Worm (Caenorhabditis elegans) whole organism, L3 larva: ENCODE measurements around the gene K10H10.4.
A peak's percentile ranks its signal among the peaks of the same experiment; 100 is the strongest.

ENCODE experiments used
- R02D3.7 ChIP-seq: fragments of 150-350 bp; optimal IDR thresholded peaks from 2 replicates; lab custom pipeline; 2014; ENCODE audit warnings: missing biosample characterization, missing genetic modification characterization
- ZK546.5 ChIP-seq: sonication (generic microtip); optimal IDR thresholded peaks from 2 replicates; lab custom pipeline; 2017; ENCODE audit warnings: missing biosample characterization, missing genetic modification characterization
- aly-2 ChIP-seq: fragments of 150-350 bp; optimal IDR thresholded peaks from 2 replicates; lab custom pipeline; 2014; ENCODE audit warnings: missing biosample characterization, missing genetic modification characterization
- ama-1 ChIP-seq: fragments of 150-350 bp; optimal IDR thresholded peaks from 2 replicates; lab custom pipeline; 2018
- ceh-16 ChIP-seq: sonication (generic microtip); optimal IDR thresholded peaks from 2 replicates; lab custom pipeline; 2017; ENCODE audit warnings: missing biosample characterization, missing genetic modification characterization
- ceh-28 ChIP-seq: fragments of 150-350 bp; optimal IDR thresholded peaks from 2 replicates; lab custom pipeline; 2014; ENCODE audit warnings: missing biosample characterization, missing genetic modification reagents, missing genetic modification characterization
- ceh-82 ChIP-seq: fragments of 150-350 bp; optimal IDR thresholded peaks from 2 replicates; lab custom pipeline; 2014; ENCODE audit warnings: missing biosample characterization, missing genetic modification characterization
- ceh-9 ChIP-seq: sonication (generic microtip); optimal IDR thresholded peaks from 2 replicates; lab custom pipeline; 2018; ENCODE audit warnings: missing biosample characterization, missing genetic modification characterization
- daf-12 ChIP-seq: fragments of 150-350 bp; optimal IDR thresholded peaks from 2 replicates; lab custom pipeline; 2014; ENCODE audit warnings: missing biosample characterization, missing genetic modification reagents, missing genetic modification characterization
- egl-5 ChIP-seq: fragments of 150-350 bp; optimal IDR thresholded peaks from 2 replicates; lab custom pipeline; 2017; ENCODE audit warnings: missing biosample characterization, missing genetic modification reagents, missing genetic modification characterization, inconsistent platforms
- elt-1 ChIP-seq: fragments of 150-350 bp; optimal IDR thresholded peaks from 2 replicates; lab custom pipeline; 2014; ENCODE audit warnings: missing biosample characterization, missing genetic modification characterization
- elt-2 ChIP-seq: sonication (generic microtip); optimal IDR thresholded peaks from 2 replicates; lab custom pipeline; 2016; ENCODE audit warnings: missing genetic modification reagents, mild to moderate bottlenecking, missing genetic modification characterization, missing compliant biosample characterization
- elt-3 ChIP-seq, 3 experiments: fragments of 150-350 bp in 1 of 3; sonication (generic microtip) in 2 of 3; optimal IDR thresholded peaks; 2 replicates in 2 of 3; 4 replicates in 1 of 3; lab custom pipeline; 2014 to 2017; ENCODE audit warnings: missing biosample characterization in 3 of 3, missing genetic modification characterization in 3 of 3
- eor-1 ChIP-seq, 2 experiments: fragments of 150-350 bp; optimal IDR thresholded peaks; 2 replicates each; lab custom pipeline; 2014 to 2018; ENCODE audit warnings: missing biosample characterization in 2 of 2, missing genetic modification characterization in 2 of 2
- fkh-10 ChIP-seq: sonication (generic microtip); optimal IDR thresholded peaks from 2 replicates; lab custom pipeline; 2017; ENCODE audit warnings: missing biosample characterization, missing genetic modification reagents, missing genetic modification characterization
- fos-1 ChIP-seq: fragments of 150-350 bp; optimal IDR thresholded peaks from 2 replicates; lab custom pipeline; 2014; ENCODE audit warnings: missing biosample characterization, missing genetic modification characterization
- hmg-11 ChIP-seq: sonication (generic microtip); optimal IDR thresholded peaks from 2 replicates; lab custom pipeline; 2016; ENCODE audit warnings: missing genetic modification characterization, missing compliant biosample characterization
- lin-15B ChIP-seq: fragments of 150-350 bp; optimal IDR thresholded peaks from 2 replicates; lab custom pipeline; 2014; ENCODE audit warnings: missing biosample characterization, missing genetic modification characterization
- lin-39 ChIP-seq: fragments of 150-350 bp; optimal IDR thresholded peaks from 2 replicates; lab custom pipeline; 2018; ENCODE audit warnings: missing biosample characterization, missing genetic modification reagents, missing genetic modification characterization
- lsy-12 ChIP-seq: sonication (generic microtip); optimal IDR thresholded peaks from 2 replicates; lab custom pipeline; 2016; ENCODE audit warnings: mild to moderate bottlenecking, missing genetic modification characterization, missing compliant biosample characterization
- mdl-1 ChIP-seq: fragments of 150-350 bp; optimal IDR thresholded peaks from 2 replicates; lab custom pipeline; 2014; ENCODE audit warnings: missing biosample characterization, missing genetic modification characterization
- mml-1 ChIP-seq: fragments of 150-350 bp; sonication (generic microtip); optimal IDR thresholded peaks from 3 replicates; lab custom pipeline; 2014; ENCODE audit warnings: missing biosample characterization, missing genetic modification characterization
- nhr-11 ChIP-seq: fragments of 150-350 bp; optimal IDR thresholded peaks from 2 replicates; lab custom pipeline; 2014; ENCODE audit warnings: missing biosample characterization, missing genetic modification characterization
- nhr-23 ChIP-seq: fragments of 150-350 bp; optimal IDR thresholded peaks from 2 replicates; lab custom pipeline; 2014; ENCODE audit warnings: missing biosample characterization, missing genetic modification reagents, missing genetic modification characterization
- nhr-25 ChIP-seq: sonication (generic microtip); optimal IDR thresholded peaks from 2 replicates; lab custom pipeline; 2017; ENCODE audit warnings: missing biosample characterization, missing genetic modification characterization
- nhr-43 ChIP-seq: sonication (generic microtip); optimal IDR thresholded peaks from 2 replicates; lab custom pipeline; 2016; ENCODE audit warnings: mild to moderate bottlenecking, missing genetic modification characterization, missing compliant biosample characterization; ENCODE audit not compliant: poor library complexity, severe bottlenecking
- nhr-67 ChIP-seq: fragments of 150-350 bp; optimal IDR thresholded peaks from 2 replicates; lab custom pipeline; 2014; ENCODE audit warnings: missing biosample characterization, missing genetic modification characterization
- nhr-76 ChIP-seq: fragments of 150-350 bp; sonication (generic microtip); optimal IDR thresholded peaks from 5 replicates; lab custom pipeline; 2014; ENCODE audit warnings: missing biosample characterization, missing genetic modification characterization
- nhr-77 ChIP-seq: fragments of 150-350 bp; optimal IDR thresholded peaks from 2 replicates; lab custom pipeline; 2014; ENCODE audit warnings: missing biosample characterization, missing genetic modification characterization
- pha-4 ChIP-seq: fragments of 150-350 bp; optimal IDR thresholded peaks from 2 replicates; lab custom pipeline; 2014; ENCODE audit warnings: missing biosample characterization, missing genetic modification reagents, missing genetic modification characterization
- sea-2 ChIP-seq: fragments of 150-350 bp; sonication (generic microtip); optimal IDR thresholded peaks from 4 replicates; lab custom pipeline; 2014; ENCODE audit warnings: missing biosample characterization, missing genetic modification reagents, missing genetic modification characterization
- snpc-4 ChIP-seq: fragments of 150-350 bp; optimal IDR thresholded peaks from 2 replicates; lab custom pipeline; 2014; ENCODE audit warnings: missing biosample characterization, missing genetic modification characterization
- tbx-2 ChIP-seq: sonication (generic microtip); optimal IDR thresholded peaks from 2 replicates; lab custom pipeline; 2016; ENCODE audit warnings: mild to moderate bottlenecking, missing genetic modification characterization, missing compliant biosample characterization
- unc-62 ChIP-seq: fragments of 150-350 bp; sonication (generic microtip); optimal IDR thresholded peaks from 4 replicates; lab custom pipeline; 2014; ENCODE audit warnings: missing biosample characterization, missing genetic modification reagents, missing genetic modification characterization
- zag-1 ChIP-seq: fragments of 150-350 bp; optimal IDR thresholded peaks from 2 replicates; lab custom pipeline; 2014; ENCODE audit warnings: missing biosample characterization, missing genetic modification characterization
- ztf-11 ChIP-seq: fragments of 150-350 bp; optimal IDR thresholded peaks from 2 replicates; lab custom pipeline; 2014; ENCODE audit warnings: missing biosample characterization, missing genetic modification characterization
- ztf-4 ChIP-seq: fragments of 150-350 bp; optimal IDR thresholded peaks from 2 replicates; lab custom pipeline; 2014; ENCODE audit warnings: missing biosample characterization, missing genetic modification characterization

The K10H10.4 gene

DNA sequence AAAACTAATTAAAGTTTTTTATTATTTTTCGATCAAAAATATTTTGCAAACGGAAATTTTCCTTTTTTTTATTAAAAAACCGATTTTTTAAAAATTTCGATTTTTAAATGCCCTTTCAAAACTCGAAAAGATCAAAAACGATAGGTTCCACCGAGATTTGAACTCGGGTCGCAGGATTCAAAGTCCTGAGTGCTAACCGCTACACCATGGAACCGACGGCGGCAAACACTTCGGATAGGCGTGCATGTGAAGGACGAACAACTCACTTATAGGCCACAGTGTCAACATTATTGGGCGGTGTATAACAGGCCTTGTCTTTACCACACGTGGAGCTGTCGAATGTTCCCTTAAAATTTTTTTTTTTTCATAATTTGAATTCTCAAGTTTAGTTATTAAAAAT lies 25.5 kb upstream of the K10H10.4 start:
- no peak for TF ChIP-seq ZK546.5 (tag; lab: Kevin White, UChicago)
- no peak for TF ChIP-seq daf-12 (tag; lab: Kevin White, UChicago)
- TF ChIP-seq nhr-76 (tag; lab: Kevin White, UChicago) = no peak
- TF ChIP-seq lin-39 (tag; lab: Kevin White, UChicago) = no peak
- TF ChIP-seq R02D3.7 (tag; lab: Kevin White, UChicago) = no peak
- peak; percentile 21 for TF ChIP-seq nhr-43 (tag; lab: Kevin White, UChicago)
- TF ChIP-seq elt-2 (tag; lab: Kevin White, UChicago) = peak; percentile 1
- no peak for TF ChIP-seq elt-1 (tag; lab: Kevin White, UChicago)
- no peak for TF ChIP-seq eor-1 (tag; optimal IDR thresholded peaks at IDR 0.05; lab: Kevin White, UChicago)
- TF ChIP-seq ztf-11 (tag; lab: Kevin White, UChicago) = no peak
- no peak for TF ChIP-seq ceh-9 (tag; lab: Kevin White, UChicago)
- TF ChIP-seq nhr-23 (tag; lab: Kevin White, UChicago) = no peak
- no peak for TF ChIP-seq tbx-2 (tag; lab: Kevin White, UChicago)
- TF ChIP-seq nhr-11 (tag; lab: Kevin White, UChicago) = no peak
- no peak for TF ChIP-seq ceh-82 (tag; lab: Kevin White, UChicago)
- no peak for TF ChIP-seq fkh-10 (GFP tag; lab: Kevin White, UChicago)
- TF ChIP-seq lsy-12 (tag; lab: Kevin White, UChicago) = no peak
- no peak for TF ChIP-seq ceh-28 (tag; lab: Kevin White, UChicago)
- TF ChIP-seq ceh-16 = no peak
- peak; percentile 17 for TF ChIP-seq hmg-11 (tag; lab: Kevin White, UChicago)
- TF ChIP-seq egl-5 = no peak
- no peak for TF ChIP-seq nhr-25 (tag; lab: Kevin White, UChicago)
- TF ChIP-seq ztf-4 (tag; lab: Kevin White, UChicago) = no peak
- no peak for TF ChIP-seq ama-1 (lab: Kevin White, UChicago)
- TF ChIP-seq zag-1 = no peak
- TF ChIP-seq nhr-77 (tag; lab: Kevin White, UChicago) = no peak
- no peak for TF ChIP-seq aly-2 (tag; lab: Kevin White, UChicago)
- TF ChIP-seq pha-4 (tag; lab: Kevin White, UChicago) = peak; percentile 50
- TF ChIP-seq unc-62 (GFP tag; lab: Kevin White, UChicago) = no peak
- no peak for TF ChIP-seq mml-1
- no peak for TF ChIP-seq sea-2 (GFP tag; lab: Kevin White, UChicago)

- TF ChIP-seq lin-15B (tag; lab: Kevin White, UChicago) (no peak), tbx-2 (tag; lab: Kevin White, UChicago) (no peak), R02D3.7 (tag; lab: Kevin White, UChicago) (no peak), ZK546.5 (tag; lab: Kevin White, UChicago) (no peak), elt-3 (tag; optimal IDR thresholded peaks at IDR 0.05; lab: Kevin White, UChicago) (no peak), unc-62 (GFP tag; lab: Kevin White, UChicago) (no peak), snpc-4 (tag; lab: Kevin White, UChicago) (no peak)
Measured at ce11 chrII:14479583-14480245, 20.5 kb upstream of the K10H10.4 start, which contains the start of gene C13B4.1. Gene C13B4.1, minus strand, starts transcription at chrII:14479633.

- TF ChIP-seq egl-5 (no peak), nhr-23 (tag; lab: Kevin White, UChicago) (peak; percentile 43), lsy-12 (tag; lab: Kevin White, UChicago) (no peak), nhr-25 (tag; lab: Kevin White, UChicago) (peak; percentile 50), mdl-1 (tag; lab: Kevin White, UChicago) (no peak), fos-1 (no peak), pha-4 (tag; lab: Kevin White, UChicago) (no peak)
Measured at ce11 chrII:14480772-14481171, 19.4 kb upstream of the K10H10.4 start.

ce11 chrII:14483813-14484212 lies 16.4 kb upstream of the K10H10.4 start:
- no peak for TF ChIP-seq ZK546.5 (tag; lab: Kevin White, UChicago)
- no peak for TF ChIP-seq nhr-67 (tag; lab: Kevin White, UChicago)
- TF ChIP-seq snpc-4 (tag; lab: Kevin White, UChicago) = no peak
- peak; percentile 16 for TF ChIP-seq pha-4 (tag; lab: Kevin White, UChicago)
